Fruit fly (Drosophila melanogaster): ENCODE measurements around the gene Axn.

The Axn gene

dm6 chr3R:30062543-30062942 is 39.9 kb downstream of the Axn start (continued):
- peak; percentile 24 for TF ChIP-seq HmgZ (tag; optimal IDR thresholded peaks at IDR 0.05)
- no peak for TF ChIP-seq Hr78 (GFP tag; optimal IDR thresholded peaks at IDR 0.05)
- peak; percentile 98 for TF ChIP-seq CG10274 (GFP tag; optimal IDR thresholded peaks at IDR 0.05)

dm6 chr3R:30063704-30064103 is 41.1 kb downstream of the Axn start:
- TF ChIP-seq abd-A (tag; optimal IDR thresholded peaks at IDR 0.05) (no peak), gsb (GFP tag; IDR thresholded peaks at IDR 0.05) (no peak), Xrp1 (GFP tag; IDR thresholded peaks at IDR 0.05) (no peak), tna (GFP tag; IDR thresholded peaks at IDR 0.05; ENCODE audit: partially characterized antibody) (no peak), CG1603 (tag; optimal IDR thresholded peaks at IDR 0.05) (peak; percentile 2), en (GFP tag; optimal IDR thresholded peaks at IDR 0.05) (no peak), MBD-R2 (GFP tag; IDR thresholded peaks at IDR 0.05) (no peak), Taf1 (GFP tag; IDR thresholded peaks at IDR 0.05) (no peak), scrt (GFP tag; optimal IDR thresholded peaks at IDR 0.05) (no peak), CG33557 (GFP tag; optimal IDR thresholded peaks at IDR 0.05) (no peak), ro (GFP tag; IDR thresholded peaks at IDR 0.05) (no peak), Chrac-16 (GFP tag; optimal IDR thresholded peaks at IDR 0.05) (no peak), grn (GFP tag; optimal IDR thresholded peaks at IDR 0.05) (peak; percentile 31), ranshi (GFP tag; IDR thresholded peaks at IDR 0.05) (no peak), toy (GFP tag; IDR thresholded peaks at IDR 0.05) (no peak), CTCF (GFP tag; optimal IDR thresholded peaks at IDR 0.05) (no peak), CG32532 (GFP tag; IDR thresholded peaks at IDR 0.05) (no peak), Dll (GFP tag; IDR thresholded peaks at IDR 0.05; ENCODE audit: partially characterized antibody) (no peak), Camta (GFP tag; optimal IDR thresholded peaks at IDR 0.05) (no peak), PHDP (tag; optimal IDR thresholded peaks at IDR 0.05) (no peak), Rx (GFP tag; IDR thresholded peaks at IDR 0.05) (no peak), lola (GFP tag; optimal IDR thresholded peaks at IDR 0.05) (no peak), HHEX (GFP tag; optimal IDR thresholded peaks at IDR 0.05) (no peak), CG34376 (GFP tag; optimal IDR thresholded peaks at IDR 0.05) (no peak), CG13287 (GFP tag; IDR thresholded peaks at IDR 0.05; ENCODE audit: partially characterized antibody) (no peak), pita (GFP tag; optimal IDR thresholded peaks at IDR 0.05) (no peak), CG10366 (GFP tag; IDR thresholded peaks at IDR 0.05) (no peak), CG2712 (tag; optimal IDR thresholded peaks at IDR 0.05) (no peak), tin (GFP tag; optimal IDR thresholded peaks at IDR 0.05) (no peak), stwl (tag; optimal IDR thresholded peaks at IDR 0.05) (no peak), bcd (GFP tag; optimal IDR thresholded peaks at IDR 0.05) (no peak), nau (GFP tag; optimal IDR thresholded peaks at IDR 0.05) (no peak), Eip74EF (GFP tag; optimal IDR thresholded peaks at IDR 0.05) (no peak), Fer3 (tag; optimal IDR thresholded peaks at IDR 0.05) (no peak), Tbp (GFP tag; optimal IDR thresholded peaks at IDR 0.05) (no peak), pb (GFP tag; optimal IDR thresholded peaks at IDR 0.05) (no peak), CG15269 (tag; optimal IDR thresholded peaks at IDR 0.05) (no peak), CG4424 (GFP tag; optimal IDR thresholded peaks at IDR 0.05) (no peak), sug (tag; optimal IDR thresholded peaks at IDR 0.05) (peak; percentile 78), crp (GFP tag; optimal IDR thresholded peaks at IDR 0.05) (no peak), odd (GFP tag; optimal IDR thresholded peaks at IDR 0.05) (no peak), dysf (GFP tag; IDR thresholded peaks at IDR 0.05) (no peak), CG10959 (GFP tag; IDR thresholded peaks at IDR 0.05) (no peak), lilli (GFP tag; optimal IDR thresholded peaks at IDR 0.05) (no peak), CG10431 (GFP tag; optimal IDR thresholded peaks at IDR 0.05) (no peak), mirr (GFP tag; optimal IDR thresholded peaks at IDR 0.05) (peak; percentile 39), fd64A (GFP tag; optimal IDR thresholded peaks at IDR 0.05) (no peak)

Data from whole organism, embryonic.